Worm (Caenorhabditis elegans) whole organism, L4 larva: ENCODE data around the gene clp-10.

ENCODE experiments used
- D1046.2 ChIP-seq: fragments of 200-800 bp; sonication (Bioruptor generic); IDR thresholded peaks from 2 replicates; pipeline ENCODE4 v1.3.6; 2022; ENCODE audit warnings: missing genetic modification characterization, missing compliant biosample characterization
- F37D6.2 ChIP-seq: sonication (generic microtip); optimal IDR thresholded peaks from 2 replicates; lab custom pipeline; 2016; ENCODE audit warnings: mild to moderate bottlenecking, missing genetic modification characterization, missing compliant biosample characterization
- Y48G9A.11 ChIP-seq: fragments of 200-800 bp; sonication (Bioruptor generic); IDR thresholded peaks from 2 replicates; pipeline ENCODE4 v1.3.6; 2022; ENCODE audit warnings: missing genetic modification reagents, missing genetic modification characterization, missing compliant biosample characterization
- Y75B8A.6 ChIP-seq: fragments of 200-800 bp; sonication (Bioruptor generic); IDR thresholded peaks from 2 replicates; pipeline ENCODE4 v1.3.6; 2022; ENCODE audit warnings: missing genetic modification reagents, missing genetic modification characterization, missing compliant biosample characterization
- ZK337.2 ChIP-seq: fragments of 200-800 bp; sonication (Bioruptor generic); IDR thresholded peaks from 2 replicates; pipeline ENCODE4 v1.3.6; 2022; ENCODE audit warnings: missing genetic modification reagents, missing genetic modification characterization, missing compliant biosample characterization
- ama-1 ChIP-seq: fragments of 150-350 bp; optimal IDR thresholded peaks from 2 replicates; lab custom pipeline; 2014; ENCODE audit warnings: inconsistent platforms, mixed read lengths
- arid-1 ChIP-seq: fragments of 200-800 bp; sonication (Bioruptor generic); conservative IDR thresholded peaks from 2 replicates; pipeline ENCODE4 v1.3.6; 2022; ENCODE audit warnings: missing genetic modification reagents, missing genetic modification characterization, missing compliant biosample characterization
- ceh-20 ChIP-seq: fragments of 200-800 bp; sonication (Bioruptor generic); IDR thresholded peaks from 2 replicates; pipeline ENCODE4 v1.3.6; 2022; ENCODE audit warnings: missing genetic modification reagents, missing genetic modification characterization, missing compliant biosample characterization
- ceh-32 ChIP-seq: sonication (generic microtip); optimal IDR thresholded peaks from 2 replicates; lab custom pipeline; 2016; ENCODE audit warnings: mild to moderate bottlenecking, missing genetic modification characterization, missing compliant biosample characterization; ENCODE audit not compliant: poor library complexity
- ceh-62 ChIP-seq: sonication (generic microtip); optimal IDR thresholded peaks from 2 replicates; lab custom pipeline; 2017; ENCODE audit warnings: missing biosample characterization, missing genetic modification characterization
- ctbp-1 ChIP-seq: fragments of 200-800 bp; sonication (Bioruptor generic); IDR thresholded peaks from 2 replicates; pipeline ENCODE4 v1.3.6; 2022; ENCODE audit warnings: missing genetic modification reagents, missing genetic modification characterization, missing compliant biosample characterization
- daf-8 ChIP-seq: fragments of 200-800 bp; sonication (Bioruptor generic); IDR thresholded peaks from 2 replicates; pipeline ENCODE4 v1.3.6; 2022; ENCODE audit warnings: missing genetic modification characterization, missing compliant biosample characterization
- dmd-8 ChIP-seq: fragments of 200-800 bp; sonication (Bioruptor generic); IDR thresholded peaks from 2 replicates; pipeline ENCODE4 v1.3.6; 2022; ENCODE audit warnings: missing genetic modification characterization, missing compliant biosample characterization
- duxl-1 ChIP-seq: sonication (generic microtip); optimal IDR thresholded peaks from 2 replicates; lab custom pipeline; 2016; ENCODE audit warnings: mild to moderate bottlenecking, missing genetic modification characterization, moderate library complexity, missing compliant biosample characterization; ENCODE audit not compliant: poor library complexity
- dve-1 ChIP-seq: sonication (generic microtip); optimal IDR thresholded peaks from 2 replicates; lab custom pipeline; 2017; ENCODE audit warnings: antibody characterized with exemption, mild to moderate bottlenecking, missing genetic modification characterization, missing compliant biosample characterization; ENCODE audit not compliant: insufficient read depth
- egl-43 ChIP-seq: fragments of 200-800 bp; sonication (Bioruptor generic); IDR thresholded peaks from 2 replicates; pipeline ENCODE4 v1.3.6; 2022; ENCODE audit warnings: missing genetic modification reagents, missing genetic modification characterization, missing compliant biosample characterization
- fos-1 ChIP-seq: fragments of 150-350 bp; optimal IDR thresholded peaks from 2 replicates; lab custom pipeline; 2014; ENCODE audit warnings: missing biosample characterization, missing genetic modification characterization
- gei-8 ChIP-seq: fragments of 200-800 bp; sonication (Bioruptor generic); optimal IDR thresholded peaks from 2 replicates; lab custom pipeline; 2018; ENCODE audit warnings: mild to moderate bottlenecking, missing genetic modification characterization, missing compliant biosample characterization
- hmg-1.1 ChIP-seq: fragments of 200-800 bp; sonication (Bioruptor generic); IDR thresholded peaks from 2 replicates; pipeline ENCODE4 v1.3.6; 2022; ENCODE audit warnings: missing genetic modification reagents, missing genetic modification characterization, missing compliant biosample characterization
- lin-1 ChIP-seq: fragments of 200-800 bp; sonication (Bioruptor generic); IDR thresholded peaks from 2 replicates; pipeline ENCODE4 v1.3.6; 2022; ENCODE audit warnings: missing genetic modification reagents, missing genetic modification characterization, missing compliant biosample characterization
- lin-13 ChIP-seq: fragments of 150-350 bp; optimal IDR thresholded peaks from 2 replicates; lab custom pipeline; 2014; ENCODE audit warnings: missing biosample characterization, missing genetic modification reagents, missing genetic modification characterization
- lin-29 ChIP-seq: fragments of 200-800 bp; sonication (Bioruptor generic); IDR thresholded peaks from 2 replicates; pipeline ENCODE4 v1.3.6; 2022; ENCODE audit warnings: missing genetic modification reagents, missing genetic modification characterization, missing compliant biosample characterization
- lin-39 ChIP-seq: fragments of 150-350 bp; optimal IDR thresholded peaks from 2 replicates; lab custom pipeline; 2014; ENCODE audit warnings: missing biosample characterization, missing genetic modification reagents, missing genetic modification characterization
- mep-1 ChIP-seq: fragments of 150-350 bp; sonication (generic microtip); optimal IDR thresholded peaks from 3 replicates; lab custom pipeline; 2014; ENCODE audit warnings: missing biosample characterization, missing genetic modification characterization
- nhr-237 ChIP-seq: sonication (generic microtip); optimal IDR thresholded peaks from 2 replicates; lab custom pipeline; 2017; ENCODE audit warnings: missing biosample characterization, missing genetic modification characterization
- nhr-25 ChIP-seq: sonication (generic microtip); optimal IDR thresholded peaks from 2 replicates; lab custom pipeline; 2017; ENCODE audit warnings: missing genetic modification characterization, mild to moderate bottlenecking, missing compliant biosample characterization, antibody characterized with exemption, moderate library complexity, borderline replicate concordance; ENCODE audit not compliant: insufficient read depth
- nhr-6 ChIP-seq: fragments of 150-350 bp; optimal IDR thresholded peaks from 2 replicates; lab custom pipeline; 2014; ENCODE audit warnings: missing biosample characterization, missing genetic modification characterization
- pha-4 ChIP-seq, 2 experiments: fragments of 150-350 bp in 1 of 2; fragments of 200-800 bp in 1 of 2; sonication (Bioruptor generic) in 1 of 2; IDR thresholded peaks in 1 of 2; optimal IDR thresholded peaks in 1 of 2; 2 replicates each; pipeline versions ENCODE4 v1.3.6 to Lab custom; 2014 to 2022; ENCODE audit warnings: missing genetic modification characterization in 2 of 2, missing genetic modification reagents in 2 of 2, missing biosample characterization in 1 of 2, missing compliant biosample characterization in 1 of 2
- set-16 ChIP-seq: fragments of 200-800 bp; sonication (Bioruptor generic); IDR thresholded peaks from 2 replicates; pipeline ENCODE4 v1.3.6; 2022; ENCODE audit warnings: missing genetic modification reagents, missing genetic modification characterization, missing compliant biosample characterization
- spr-1 ChIP-seq: sonication (generic microtip); optimal IDR thresholded peaks from 2 replicates; lab custom pipeline; 2016; ENCODE audit warnings: mild to moderate bottlenecking, missing genetic modification characterization, missing compliant biosample characterization
- tag-97 ChIP-seq: fragments of 200-800 bp; sonication (Bioruptor generic); IDR thresholded peaks from 2 replicates; pipeline ENCODE4 v1.3.6; 2022; ENCODE audit warnings: missing genetic modification characterization, missing compliant biosample characterization
- unc-130 ChIP-seq: sonication (generic microtip); optimal IDR thresholded peaks from 2 replicates; lab custom pipeline; 2016; ENCODE audit warnings: missing genetic modification reagents, missing genetic modification characterization, missing compliant biosample characterization
- unc-62 ChIP-seq, 3 experiments: fragments of 150-350 bp in 1 of 3; sonication (generic microtip); optimal IDR thresholded peaks in 2 of 3; peaks in 1 of 3; 1 replicate in 1 of 3; 2 replicates in 2 of 3; lab custom pipeline; 2014 to 2017; ENCODE audit warnings: missing biosample characterization in 3 of 3, missing genetic modification characterization in 3 of 3, missing genetic modification reagents in 3 of 3, missing genotype in 1 of 3
- vab-7 ChIP-seq: fragments of 200-800 bp; sonication (Bioruptor generic); IDR thresholded peaks from 2 replicates; pipeline ENCODE4 v1.3.6; 2022; ENCODE audit warnings: missing genetic modification reagents, missing genetic modification characterization, missing compliant biosample characterization
- zfp-3 ChIP-seq: fragments of 200-800 bp; sonication (Bioruptor generic); conservative IDR thresholded peaks from 2 replicates; pipeline ENCODE4 v1.3.6; 2022; ENCODE audit warnings: missing genetic modification reagents, missing genetic modification characterization, missing compliant biosample characterization
- zip-11 ChIP-seq: fragments of 200-800 bp; sonication (Bioruptor generic); IDR thresholded peaks from 2 replicates; pipeline ENCODE4 v1.3.6; 2022; ENCODE audit warnings: missing genetic modification characterization, missing compliant biosample characterization
- ztf-7 ChIP-seq: fragments of 150-350 bp; optimal IDR thresholded peaks from 2 replicates; lab custom pipeline; 2014; ENCODE audit warnings: missing biosample characterization, missing genetic modification characterization

The clp-10 gene

ce11 chrIII:62383-62873 lies 24.4 kb upstream of the clp-10 start (continued):
- TF ChIP-seq lin-1 (peak; percentile 75), arid-1 (peak; percentile 61)

- TF ChIP-seq daf-8 (GFP tag; lab: Robert Waterston, UW) (no peak), lin-29 (GFP tag; lab: Robert Waterston, UW) (no peak), Y75B8A.6 (GFP tag; lab: Robert Waterston, UW) (no peak), fos-1 (no peak), mep-1 (no peak)
These were observed 23.0 kb upstream of the clp-10 start, which contains the start of gene btb-5 for ce11 chrIII:61045-61444. TSS of gene btb-5 (minus strand) at chrIII:61145.

ce11 chrIII:58723-59122 lies 20.7 kb upstream of the clp-10 start:
- TF ChIP-seq set-16 (GFP tag; lab: Robert Waterston, UW), result peak; percentile 43; the same call in 1 of the 2 replicates
- peak; percentile 73; the same call in 1 of the 2 replicates for TF ChIP-seq egl-43 (GFP tag; lab: Robert Waterston, UW)
- TF ChIP-seq, all 104 proteins: peak for 2; not testable (repeated sequence) for 102

- TF ChIP-seq Y48G9A.11 (GFP tag; lab: Robert Waterston, UW), result 0 out of 2 replicates have a peak, but pooled peaks have one; percentile 53
These were observed 19.2 kb upstream of the clp-10 start for ce11 chrIII:57257-57656.

ce11 chrIII:53696-54095 lies 15.7 kb upstream of the clp-10 start:
- no peak for TF ChIP-seq ceh-20 (GFP tag; lab: Robert Waterston, UW)
- TF ChIP-seq Y48G9A.11 (GFP tag; lab: Robert Waterston, UW), result 0 out of 2 replicates have a peak, but pooled peaks have one; percentile 55
- TF ChIP-seq unc-62 (GFP tag; optimal IDR thresholded peaks at IDR 0.05 in 1 of 2; lab: Kevin White, UChicago), result no peak
- no peak for TF ChIP-seq unc-62 (tag; optimal IDR thresholded peaks at IDR 0.05; lab: Kevin White, UChicago)
- TF ChIP-seq ZK337.2 (GFP tag; lab: Robert Waterston, UW), result no peak
- peak; percentile 70 for TF ChIP-seq set-16 (GFP tag; lab: Robert Waterston, UW)

ce11 chrIII:51622-52021 lies 13.6 kb upstream of the clp-10 start:
- TF ChIP-seq Y75B8A.6 (GFP tag; lab: Robert Waterston, UW) (no peak), zip-11 (no peak), set-16 (GFP tag; lab: Robert Waterston, UW) (peak; percentile 83), nhr-6 (tag; lab: Kevin White, UChicago) (no peak), ctbp-1 (GFP tag; lab: Robert Waterston, UW) (no peak)

- TF ChIP-seq ceh-62 (no peak), ceh-32 (tag; lab: Kevin White, UChicago) (no peak), lin-13 (GFP tag; lab: Kevin White, UChicago) (no peak), gei-8 (no peak), dmd-8 (GFP tag; lab: Robert Waterston, UW) (0 out of 2 replicates have a peak, but pooled peaks have one; percentile 24), lin-39 (tag; lab: Kevin White, UChicago) (no peak), ctbp-1 (GFP tag; lab: Robert Waterston, UW) (no peak), zfp-3 (no peak), egl-43 (GFP tag; lab: Robert Waterston, UW) (0 out of 2 replicates have a peak, but pooled peaks have one; percentile 12), D1046.2 (no peak), ztf-7 (tag; lab: Kevin White, UChicago) (no peak), ama-1 (no peak), unc-130 (GFP tag; lab: Kevin White, UChicago) (no peak), hmg-1.1 (GFP tag; lab: Robert Waterston, UW) (no peak), nhr-25 (tag; lab: Kevin White, UChicago) (no peak), F37D6.2 (no peak), duxl-1 (tag; lab: Kevin White, UChicago) (no peak), tag-97 (GFP tag; lab: Robert Waterston, UW) (no peak), vab-7 (no peak), nhr-237 (tag; lab: Kevin White, UChicago) (no peak), spr-1 (no peak), dve-1 (tag; lab: Kevin White, UChicago) (no peak), ceh-20 (GFP tag; lab: Robert Waterston, UW) (no peak), pha-4 (GFP tag; IDR thresholded peaks at IDR 0.05; lab: Robert Waterston, UW) (no peak), pha-4 (tag; optimal IDR thresholded peaks at IDR 0.05; lab: Kevin White, UChicago) (no peak)
These were observed 12.4 kb upstream of the clp-10 start for ce11 chrIII:50418-50817.
